Worm (Caenorhabditis elegans) whole organism, young adult: ENCODE data around the gene fbxa-127.

ENCODE experiments used
- C17E4.6 ChIP-seq: fragments of 200-800 bp; sonication (Bioruptor generic); IDR thresholded peaks from 2 replicates; pipeline ENCODE4 v1.3.6; 2022; ENCODE audit warnings: missing genetic modification reagents, missing genetic modification characterization, missing compliant biosample characterization
- F39B2.1 ChIP-seq: fragments of 200-800 bp; sonication (Bioruptor generic); IDR thresholded peaks from 2 replicates; pipeline ENCODE4 v1.3.6; 2022; ENCODE audit warnings: missing genetic modification reagents, missing genetic modification characterization, missing compliant biosample characterization
- F52B5.7 ChIP-seq: sonication (generic microtip); optimal IDR thresholded peaks from 2 replicates; lab custom pipeline; 2016; ENCODE audit warnings: mild to moderate bottlenecking, missing genetic modification characterization, missing compliant biosample characterization
- F57C9.4 ChIP-seq: sonication (generic microtip); optimal IDR thresholded peaks from 2 replicates; lab custom pipeline; 2017; ENCODE audit warnings: mild to moderate bottlenecking, missing genetic modification characterization, missing compliant biosample characterization
- Y53F4B.3 ChIP-seq: fragments of 200-800 bp; sonication (Bioruptor generic); IDR thresholded peaks from 2 replicates; pipeline ENCODE4 v1.3.6; 2022; ENCODE audit warnings: missing genetic modification reagents, missing genetic modification characterization, missing compliant biosample characterization
- akir-1 ChIP-seq: fragments of 200-800 bp; sonication (Bioruptor generic); optimal IDR thresholded peaks from 2 replicates; lab custom pipeline; 2018; ENCODE audit warnings: mild to moderate bottlenecking, missing genetic modification characterization, moderate library complexity, missing compliant biosample characterization
- ama-1 ChIP-seq, 3 experiments: fragments of 150-350 bp in 1 of 3; sonication (generic microtip) in 2 of 3; optimal IDR thresholded peaks; 2 replicates each; lab custom pipeline; 2014 to 2018; ENCODE audit warnings: missing biosample characterization in 2 of 3, missing genetic modification characterization in 2 of 3, missing genetic modification reagents in 2 of 3
- attf-5 ChIP-seq: fragments of 200-800 bp; sonication (Bioruptor generic); optimal IDR thresholded peaks from 2 replicates; lab custom pipeline; 2018; ENCODE audit warnings: mild to moderate bottlenecking, missing genetic modification characterization, missing compliant biosample characterization
- bed-2 ChIP-seq: fragments of 200-800 bp; sonication (Bioruptor generic); IDR thresholded peaks from 2 replicates; pipeline ENCODE4 v1.3.6; 2022; ENCODE audit warnings: missing genetic modification reagents, missing genetic modification characterization, missing compliant biosample characterization
- cebp-1 ChIP-seq, 2 experiments: fragments of 200-800 bp in 1 of 2; sonication (Bioruptor generic) in 1 of 2; sonication (generic microtip) in 1 of 2; IDR thresholded peaks in 1 of 2; optimal IDR thresholded peaks in 1 of 2; 2 replicates each; pipeline versions ENCODE4 v1.3.6 to Lab custom; 2017 to 2022; ENCODE audit warnings: missing compliant biosample characterization in 2 of 2, missing genetic modification characterization in 2 of 2, mild to moderate bottlenecking in 1 of 2, missing genetic modification reagents in 1 of 2, moderate library complexity in 1 of 2
- ceh-40 ChIP-seq: fragments of 200-800 bp; sonication (Bioruptor generic); IDR thresholded peaks from 2 replicates; pipeline ENCODE4 v1.3.6; 2022; ENCODE audit warnings: missing genetic modification characterization, missing compliant biosample characterization
- ceh-79 ChIP-seq: sonication (generic microtip); optimal IDR thresholded peaks from 2 replicates; lab custom pipeline; 2017; ENCODE audit warnings: mild to moderate bottlenecking, missing genetic modification characterization, missing compliant biosample characterization
- dox-1 ChIP-seq: fragments of 200-800 bp; sonication (Bioruptor generic); IDR thresholded peaks from 2 replicates; pipeline ENCODE4 v1.3.6; 2022; ENCODE audit warnings: missing genetic modification reagents, missing genetic modification characterization, missing compliant biosample characterization
- egrh-3 ChIP-seq: fragments of 200-800 bp; sonication (Bioruptor generic); IDR thresholded peaks from 2 replicates; pipeline ENCODE4 v1.3.6; 2022; ENCODE audit warnings: missing genetic modification reagents, missing genetic modification characterization, missing compliant biosample characterization
- ets-4 ChIP-seq: fragments of 200-800 bp; sonication (Bioruptor generic); optimal IDR thresholded peaks from 2 replicates; lab custom pipeline; 2018; ENCODE audit warnings: mild to moderate bottlenecking, missing genetic modification characterization, missing compliant biosample characterization
- hlh-26 ChIP-seq: fragments of 200-800 bp; sonication (Bioruptor generic); conservative IDR thresholded peaks from 2 replicates; pipeline ENCODE4 v1.3.6; 2022; ENCODE audit warnings: missing genetic modification reagents, missing genetic modification characterization, missing compliant biosample characterization
- hrde-1 ChIP-seq: sonication (generic microtip); optimal IDR thresholded peaks from 2 replicates; lab custom pipeline; 2016; ENCODE audit warnings: missing genetic modification characterization, mild to moderate bottlenecking, missing compliant biosample characterization, moderate library complexity, missing genotype, missing genetic modification reagents, borderline replicate concordance
- lag-1 ChIP-seq: fragments of 200-800 bp; sonication (Bioruptor generic); IDR thresholded peaks from 2 replicates; pipeline ENCODE4 v1.3.6; 2022; ENCODE audit warnings: missing genetic modification reagents, missing genetic modification characterization, missing compliant biosample characterization
- let-526 ChIP-seq: fragments of 200-800 bp; sonication (Bioruptor generic); IDR thresholded peaks from 2 replicates; pipeline ENCODE4 v1.3.6; 2022; ENCODE audit warnings: missing genetic modification reagents, missing genetic modification characterization, missing compliant biosample characterization
- lin-26 ChIP-seq: fragments of 200-800 bp; sonication (Bioruptor generic); IDR thresholded peaks from 2 replicates; pipeline ENCODE4 v1.3.6; 2022; ENCODE audit warnings: missing genetic modification reagents, missing genetic modification characterization, missing compliant biosample characterization
- madf-3 ChIP-seq: fragments of 200-800 bp; sonication (Bioruptor generic); IDR thresholded peaks from 2 replicates; pipeline ENCODE4 v1.3.6; 2022; ENCODE audit warnings: missing genetic modification reagents, missing genetic modification characterization, missing compliant biosample characterization
- madf-6 ChIP-seq: fragments of 200-800 bp; sonication (Bioruptor generic); IDR thresholded peaks from 2 replicates; pipeline ENCODE4 v1.3.6; 2022; ENCODE audit warnings: missing genetic modification reagents, missing genetic modification characterization, missing compliant biosample characterization
- madf-8 ChIP-seq: fragments of 200-800 bp; sonication (Bioruptor generic); conservative IDR thresholded peaks from 2 replicates; pipeline ENCODE4 v1.3.6; 2022; ENCODE audit warnings: missing genetic modification reagents, missing genetic modification characterization, missing compliant biosample characterization
- mcd-1 ChIP-seq: fragments of 200-800 bp; sonication (Bioruptor generic); IDR thresholded peaks from 2 replicates; pipeline ENCODE4 v1.3.6; 2022; ENCODE audit warnings: missing genetic modification reagents, missing genetic modification characterization, missing compliant biosample characterization
- mxl-1 ChIP-seq: sonication (generic microtip); optimal IDR thresholded peaks from 2 replicates; lab custom pipeline; 2016; ENCODE audit warnings: missing genetic modification characterization, missing compliant biosample characterization
- nhr-120 ChIP-seq: fragments of 200-800 bp; sonication (Bioruptor generic); IDR thresholded peaks from 2 replicates; pipeline ENCODE4 v1.3.6; 2022; ENCODE audit warnings: missing genetic modification characterization, missing compliant biosample characterization
- nhr-27 ChIP-seq: fragments of 200-800 bp; sonication (Bioruptor generic); optimal IDR thresholded peaks from 2 replicates; lab custom pipeline; 2018; ENCODE audit warnings: mild to moderate bottlenecking, missing genetic modification characterization, moderate library complexity, missing compliant biosample characterization
- pha-4 ChIP-seq: fragments of 150-350 bp; sonication (generic microtip); optimal IDR thresholded peaks from 2 replicates; lab custom pipeline; 2014; ENCODE audit warnings: missing biosample characterization, missing genetic modification reagents, missing genetic modification characterization
- rcor-1 ChIP-seq: fragments of 200-800 bp; sonication (Bioruptor generic); IDR thresholded peaks from 2 replicates; pipeline ENCODE4 v1.3.6; 2022; ENCODE audit warnings: missing genetic modification reagents, missing genetic modification characterization, missing compliant biosample characterization
- rec-8 ChIP-seq, 2 experiments: sonication (generic microtip); optimal IDR thresholded peaks; 2 replicates each; lab custom pipeline; 2016; ENCODE audit warnings: mild to moderate bottlenecking in 2 of 2, missing genetic modification characterization in 2 of 2, missing genetic modification reagents in 2 of 2, missing genotype in 2 of 2, missing biosample characterization in 1 of 2, missing compliant biosample characterization in 1 of 2, moderate library complexity in 1 of 2
- repo-1 ChIP-seq: sonication (generic microtip); optimal IDR thresholded peaks from 2 replicates; lab custom pipeline; 2017; ENCODE audit warnings: mild to moderate bottlenecking, missing genetic modification characterization, missing compliant biosample characterization
- sea-2 ChIP-seq: fragments of 200-800 bp; sonication (Bioruptor generic); IDR thresholded peaks from 2 replicates; pipeline ENCODE4 v1.3.6; 2022; ENCODE audit warnings: missing genetic modification characterization, missing compliant biosample characterization
- tbp1 ChIP-seq: fragments of 200-800 bp; sonication (Bioruptor generic); optimal IDR thresholded peaks from 2 replicates; lab custom pipeline; 2018; ENCODE audit warnings: mild to moderate bottlenecking, missing genetic modification characterization, missing compliant biosample characterization
- xnd-1 ChIP-seq: sonication (generic microtip); optimal IDR thresholded peaks from 2 replicates; lab custom pipeline; 2016; ENCODE audit warnings: missing genotype, missing genetic modification reagents, missing genetic modification characterization, missing compliant biosample characterization
- ztf-18 ChIP-seq: sonication (generic microtip); optimal IDR thresholded peaks from 2 replicates; lab custom pipeline; 2016; ENCODE audit warnings: missing genotype, mild to moderate bottlenecking, missing genetic modification characterization, missing compliant biosample characterization
- ztf-25 ChIP-seq: fragments of 200-800 bp; sonication (Bioruptor generic); IDR thresholded peaks from 2 replicates; pipeline ENCODE4 v1.3.6; 2022; ENCODE audit warnings: missing genetic modification reagents, missing genetic modification characterization, missing compliant biosample characterization
- ztf-6 ChIP-seq: fragments of 200-800 bp; sonication (Bioruptor generic); IDR thresholded peaks from 2 replicates; pipeline ENCODE4 v1.3.6; 2022; ENCODE audit warnings: missing genetic modification reagents, missing genetic modification characterization, missing compliant biosample characterization

Gene fbxa-127

DNA sequence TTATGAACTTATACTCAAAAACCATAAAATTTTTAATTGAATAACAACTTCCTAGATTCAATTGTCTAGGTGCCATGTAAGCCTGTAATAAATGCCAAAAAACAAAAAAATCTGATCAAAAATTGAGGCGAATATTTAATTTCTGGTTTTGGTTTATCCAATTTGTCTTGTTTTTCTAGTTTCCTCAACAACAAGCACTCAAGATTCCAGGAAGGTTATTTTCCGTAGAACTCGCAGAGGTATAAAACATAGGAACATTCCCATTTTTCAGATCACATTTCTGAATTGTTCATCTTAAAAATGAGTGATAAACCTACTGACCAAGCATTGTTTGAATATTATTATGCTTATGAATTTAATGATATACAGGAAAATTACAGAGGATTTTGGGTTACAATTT is 31.4 kb upstream of the fbxa-127 start, which contains the start of gene srw-41:
TSS of gene srw-41 (plus strand) at position 301 of the 400 bp plus-strand sequence.
- TF ChIP-seq lag-1 (no peak), rec-8 (tag; optimal IDR thresholded peaks at IDR 0.05; lab: Kevin White, UChicago) (no peak), nhr-120 (GFP tag; lab: Robert Waterston, UW) (no peak), let-526 (no peak), F39B2.1 (GFP tag; lab: Robert Waterston, UW) (no peak), ztf-18 (no peak), ztf-25 (GFP tag; lab: Robert Waterston, UW) (no peak), lin-26 (GFP tag; lab: Robert Waterston, UW) (no peak), sea-2 (GFP tag; lab: Robert Waterston, UW) (no peak), ama-1 (optimal IDR thresholded peaks at IDR 0.05; lab: Kevin White, UChicago) (no peak), ama-1 (GFP tag; optimal IDR thresholded peaks at IDR 0.05; lab: Kevin White, UChicago) (no peak), F57C9.4 (tag; lab: Kevin White, UChicago) (no peak), tbp1 (GFP tag; lab: Kevin White, UChicago) (no peak), dox-1 (GFP tag; lab: Robert Waterston, UW) (no peak), C17E4.6 (GFP tag; lab: Robert Waterston, UW) (no peak), xnd-1 (tag; lab: Kevin White, UChicago) (no peak), ceh-40 (GFP tag; lab: Robert Waterston, UW) (no peak), repo-1 (tag; lab: Kevin White, UChicago) (no peak), hlh-26 (no peak), mcd-1 (GFP tag; lab: Robert Waterston, UW) (no peak)

DNA sequence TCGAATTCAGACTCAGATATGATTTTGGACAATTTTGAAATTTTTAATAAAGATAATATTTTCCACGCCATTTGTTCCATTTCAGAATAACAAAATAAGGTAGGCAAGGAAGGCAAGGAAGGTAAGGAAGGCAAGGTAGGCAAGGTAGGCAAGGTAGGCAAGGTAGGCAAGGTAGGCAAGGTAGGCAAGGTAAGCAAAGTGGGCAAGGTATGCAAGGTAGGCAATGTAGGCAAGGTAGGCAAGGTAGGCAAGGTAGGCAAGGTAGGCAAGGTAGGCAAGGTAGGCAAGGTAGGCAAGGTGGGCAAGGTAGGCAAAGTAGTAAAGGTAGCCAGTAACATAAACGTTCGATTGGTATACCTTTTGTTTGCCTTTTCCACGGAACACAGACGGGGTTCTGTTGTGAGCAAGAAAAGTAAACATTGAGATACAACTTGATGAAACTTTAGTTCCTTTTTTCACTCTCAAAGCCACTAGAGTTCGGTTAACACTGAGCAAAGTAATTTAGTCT is 28.7 kb upstream of the fbxa-127 start, which contains the start of gene Y70C5C.1:
TSS of gene Y70C5C.1 (plus strand) at position 458 of the 508 bp plus-strand sequence.
- TF ChIP-seq mxl-1 (no peak), pha-4 (tag; lab: Kevin White, UChicago) (no peak), madf-3 (GFP tag; lab: Robert Waterston, UW) (0 out of 2 replicates have a peak, but pooled peaks have one; percentile 7)
- TF ChIP-seq, all 124 proteins: peak for 1

DNA sequence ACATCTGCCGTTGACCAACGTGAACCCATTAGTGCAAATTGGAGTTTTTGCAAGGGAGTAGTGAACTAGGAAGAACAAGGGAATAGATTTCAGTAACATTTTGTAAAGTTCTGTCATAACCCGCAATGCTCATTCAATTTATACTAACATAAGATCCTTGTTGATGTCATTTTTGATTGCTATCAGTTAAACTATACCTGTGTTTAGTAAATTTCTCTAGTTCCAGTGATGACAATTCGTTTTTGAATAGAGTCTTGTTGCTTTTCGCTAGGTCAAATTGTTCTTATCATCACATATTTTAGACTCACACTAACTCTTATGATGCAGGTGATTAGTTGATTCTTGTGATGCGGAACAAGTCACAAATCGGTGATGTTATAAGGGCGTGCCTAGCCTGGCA is 22.0 kb upstream of the fbxa-127 start, which contains the start of gene clec-9:
TSS of gene clec-9 (minus strand) at position 101 of the 400 bp plus-strand sequence.
- TF ChIP-seq F52B5.7 (tag; lab: Kevin White, UChicago) (no peak), bed-2 (no peak), Y53F4B.3 (GFP tag; lab: Robert Waterston, UW) (no peak), sea-2 (GFP tag; lab: Robert Waterston, UW) (no peak), egrh-3 (GFP tag; lab: Robert Waterston, UW) (no peak), ets-4 (GFP tag; lab: Kevin White, UChicago) (no peak)

DNA sequence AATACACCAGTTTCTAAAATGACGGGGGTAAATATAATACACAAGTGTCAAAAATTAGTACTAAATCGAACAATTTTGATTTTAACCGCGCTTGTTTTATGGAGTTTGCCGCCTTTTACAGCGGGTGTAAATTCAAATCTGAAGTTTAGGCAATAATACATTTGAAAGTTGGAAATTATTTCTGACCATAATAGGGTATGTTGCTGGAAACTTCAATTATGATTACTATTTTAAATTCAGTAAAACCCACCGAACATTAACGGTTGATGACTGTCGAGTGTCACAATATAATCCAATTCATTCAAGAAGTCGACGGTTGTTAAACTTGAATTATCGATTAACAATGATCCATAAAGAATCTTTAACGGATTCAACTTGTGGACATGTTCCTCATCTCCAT is 14.7 kb upstream of the fbxa-127 start:
- TF ChIP-seq ets-4 (GFP tag; lab: Kevin White, UChicago) (no peak), madf-8 (GFP tag; lab: Robert Waterston, UW) (no peak), attf-5 (GFP tag; lab: Kevin White, UChicago) (no peak), madf-6 (GFP tag; lab: Robert Waterston, UW) (no peak), cebp-1 (GFP tag; IDR thresholded peaks at IDR 0.05; lab: Robert Waterston, UW) (no peak), cebp-1 (tag; optimal IDR thresholded peaks at IDR 0.05; lab: Kevin White, UChicago) (no peak)

DNA sequence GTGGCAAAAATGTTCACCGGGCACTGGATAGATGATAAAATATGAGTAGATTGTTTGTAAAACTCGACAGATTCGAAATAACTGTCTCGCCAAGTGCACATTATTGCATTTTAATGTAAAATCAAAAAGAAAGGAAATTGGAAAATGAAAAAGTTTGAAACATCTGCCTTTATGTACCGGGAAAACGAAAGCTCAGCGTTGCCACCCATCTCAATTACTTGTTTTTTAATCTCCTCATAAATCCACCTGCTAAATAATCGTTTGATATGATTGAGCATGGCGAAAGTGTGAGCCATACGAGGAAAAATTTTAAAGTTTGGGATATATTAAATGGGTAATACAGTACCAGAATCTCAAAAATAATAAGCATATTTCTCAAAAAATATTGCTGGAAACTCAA is 12.0 kb upstream of the fbxa-127 start, which contains the start of gene srh-137:
TSS of gene srh-137 (minus strand) at position 101 of the 400 bp plus-strand sequence.
- TF ChIP-seq hrde-1 (tag; lab: Kevin White, UChicago): no peak
- no peak for TF ChIP-seq ceh-79 (tag; lab: Kevin White, UChicago)
- no peak for TF ChIP-seq akir-1 (GFP tag; lab: Kevin White, UChicago)
- TF ChIP-seq mxl-1: no peak
- TF ChIP-seq rcor-1: no peak
- TF ChIP-seq ztf-6 (GFP tag; lab: Robert Waterston, UW): no peak
- no peak for TF ChIP-seq egrh-3 (GFP tag; lab: Robert Waterston, UW)
- TF ChIP-seq nhr-27 (tag; lab: Kevin White, UChicago): no peak
- no peak for TF ChIP-seq hlh-26
- TF ChIP-seq lag-1: no peak
